Fruit fly (Drosophila melanogaster) whole organism, embryonic: Measurements from ENCODE around the gene NaPi-III.
A peak's percentile ranks its signal among the peaks of the same experiment; 100 is the strongest.

ENCODE experiments used
- Antp ChIP-seq: fragments of 200-800 bp; sonication (Bioruptor generic); optimal IDR thresholded peaks from 3 replicates; lab custom pipeline; 2016; ENCODE audit warnings: missing biosample characterization, missing genetic modification characterization
- CG10209 ChIP-seq: fragments of 200-800 bp; sonication (Bioruptor generic); optimal IDR thresholded peaks from 3 replicates; lab custom pipeline; 2017; ENCODE audit warnings: missing biosample characterization, mild to moderate bottlenecking, missing genetic modification characterization, missing genetic modification reagents
- CG10565 ChIP-seq: fragments of 200-800 bp; sonication (Bioruptor generic); optimal IDR thresholded peaks from 3 replicates; lab custom pipeline; 2016; ENCODE audit warnings: missing biosample characterization, mild to moderate bottlenecking, missing genetic modification characterization
- CG10654 ChIP-seq: fragments of 200-800 bp; sonication (Bioruptor generic); optimal IDR thresholded peaks from 2 replicates; lab custom pipeline; 2016; ENCODE audit warnings: missing biosample characterization, missing genetic modification characterization
- CG10959 ChIP-seq: fragments of 200-800 bp; sonication (Bioruptor generic); IDR thresholded peaks from 2 replicates; pipeline ENCODE4 v1.3.6; 2022; ENCODE audit warnings: missing biosample characterization, missing genetic modification characterization
- CG12236 ChIP-seq: fragments of 200-800 bp; sonication (Bioruptor generic); optimal IDR thresholded peaks from 2 replicates; lab custom pipeline; 2016; ENCODE audit warnings: missing biosample characterization, missing genetic modification characterization
- CG17612 ChIP-seq: fragments of 200-800 bp; sonication (Bioruptor generic); IDR thresholded peaks from 2 replicates; pipeline ENCODE4 v1.3.6; 2022; ENCODE audit warnings: missing biosample characterization, missing genetic modification characterization
- CG18599 ChIP-seq: fragments of 200-800 bp; sonication (Bioruptor generic); optimal IDR thresholded peaks from 3 replicates; lab custom pipeline; 2017; ENCODE audit warnings: missing biosample characterization, missing genetic modification characterization, mild to moderate bottlenecking, moderate library complexity, missing genetic modification reagents
- CG33557 ChIP-seq: fragments of 200-800 bp; sonication (Bioruptor generic); optimal IDR thresholded peaks from 2 replicates; lab custom pipeline; 2019; ENCODE audit warnings: missing biosample characterization, mild to moderate bottlenecking, missing genetic modification characterization, moderate library complexity
- CG4404 ChIP-seq: fragments of 200-800 bp; sonication (Bioruptor generic); IDR thresholded peaks from 2 replicates; pipeline ENCODE4 v1.3.6; 2022; ENCODE audit warnings: missing biosample characterization, missing genetic modification characterization
- CG5180 ChIP-seq: fragments of 200-800 bp; sonication (Bioruptor generic); optimal IDR thresholded peaks from 3 replicates; lab custom pipeline; 2017; ENCODE audit warnings: missing biosample characterization, missing genetic modification characterization, mild to moderate bottlenecking, moderate library complexity, missing genetic modification reagents
- CG6765 ChIP-seq: fragments of 200-800 bp; sonication (Bioruptor generic); optimal IDR thresholded peaks from 3 replicates; lab custom pipeline; 2017; ENCODE audit warnings: missing biosample characterization, mild to moderate bottlenecking, missing genetic modification characterization
- CG7372 ChIP-seq: fragments of 200-800 bp; sonication (Bioruptor generic); IDR thresholded peaks from 2 replicates; pipeline ENCODE4 v1.3.6; 2022; ENCODE audit warnings: missing biosample characterization, missing genetic modification characterization
- CG7963 ChIP-seq: fragments of 200-800 bp; sonication (Bioruptor generic); IDR thresholded peaks from 3 replicates; pipeline ENCODE4 v1.3.6; 2022; ENCODE audit warnings: missing biosample characterization, missing genetic modification characterization; ENCODE audit not compliant: partially characterized antibody
- CG8290 ChIP-seq, 3 experiments: fragments of 200-800 bp; sonication (Bioruptor generic); optimal IDR thresholded peaks; 2 replicates each; lab custom pipeline; 2016 to 2019; ENCODE audit warnings: missing biosample characterization in 3 of 3, missing genetic modification characterization in 3 of 3, mild to moderate bottlenecking in 2 of 3, moderate library complexity in 1 of 3
- CG9876 ChIP-seq: fragments of 200-800 bp; sonication (Bioruptor generic); optimal IDR thresholded peaks from 2 replicates; lab custom pipeline; 2016; ENCODE audit warnings: missing biosample characterization, missing genetic modification characterization
- CHES-1-like ChIP-seq: fragments of 200-800 bp; sonication (Bioruptor generic); optimal IDR thresholded peaks from 2 replicates; lab custom pipeline; 2016; ENCODE audit warnings: missing biosample characterization, missing genetic modification characterization
- Camta ChIP-seq: fragments of 200-800 bp; sonication (Bioruptor generic); optimal IDR thresholded peaks from 2 replicates; lab custom pipeline; 2016; ENCODE audit warnings: missing biosample characterization, missing genetic modification characterization
- Dad ChIP-seq: fragments of 200-800 bp; sonication (Bioruptor generic); optimal IDR thresholded peaks from 3 replicates; lab custom pipeline; 2016; ENCODE audit warnings: missing biosample characterization, missing genetic modification characterization
- Dip3 ChIP-seq: fragments of 200-800 bp; sonication (Bioruptor generic); optimal IDR thresholded peaks from 3 replicates; lab custom pipeline; 2016; ENCODE audit warnings: missing biosample characterization, missing genetic modification characterization
- Dp ChIP-seq: fragments of 200-800 bp; sonication (Bioruptor generic); optimal IDR thresholded peaks from 2 replicates; lab custom pipeline; 2018; ENCODE audit warnings: missing biosample characterization, mild to moderate bottlenecking, missing genetic modification characterization, moderate library complexity
- HHEX ChIP-seq: fragments of 200-800 bp; sonication (Bioruptor generic); optimal IDR thresholded peaks from 3 replicates; lab custom pipeline; 2017; ENCODE audit warnings: missing biosample characterization, mild to moderate bottlenecking, missing genetic modification characterization, missing genetic modification reagents
- Hand ChIP-seq: fragments of 200-800 bp; sonication (Bioruptor generic); optimal IDR thresholded peaks from 2 replicates; lab custom pipeline; 2017; ENCODE audit warnings: mild to moderate bottlenecking, missing biosample characterization, missing genetic modification reagents, missing genetic modification characterization
- Lhr ChIP-seq: fragments of 200-800 bp; sonication (Bioruptor generic); optimal IDR thresholded peaks from 3 replicates; lab custom pipeline; 2017; ENCODE audit warnings: mild to moderate bottlenecking, missing biosample characterization, missing genetic modification reagents, missing genetic modification characterization
- NC2α ChIP-seq: fragments of 200-800 bp; sonication (Bioruptor generic); optimal IDR thresholded peaks from 2 replicates; lab custom pipeline; 2016; ENCODE audit warnings: missing biosample characterization, missing genetic modification characterization
- Nf-YA ChIP-seq: fragments of 200-800 bp; sonication (Bioruptor generic); IDR thresholded peaks from 2 replicates; pipeline ENCODE4 v1.3.6; 2022; ENCODE audit warnings: missing biosample characterization, missing genetic modification characterization
- Sin3A ChIP-seq: fragments of >200 bp; optimal IDR thresholded peaks from 2 replicates; lab custom pipeline; 2018
- Taf1 ChIP-seq: fragments of 200-800 bp; sonication (Bioruptor generic); IDR thresholded peaks from 2 replicates; pipeline ENCODE4 v1.3.6; 2022; ENCODE audit warnings: missing biosample characterization, missing genetic modification characterization
- Vsx1 ChIP-seq: fragments of 200-800 bp; sonication (Bioruptor generic); optimal IDR thresholded peaks from 2 replicates; lab custom pipeline; 2017; ENCODE audit warnings: missing biosample characterization, mild to moderate bottlenecking, missing genetic modification characterization, missing genetic modification reagents
- Xbp1 ChIP-seq: fragments of 200-800 bp; sonication (Bioruptor generic); optimal IDR thresholded peaks from 3 replicates; lab custom pipeline; 2016; ENCODE audit warnings: missing biosample characterization, mild to moderate bottlenecking, missing genetic modification characterization
- abd-A ChIP-seq: fragments of 200-800 bp; sonication (Bioruptor generic); optimal IDR thresholded peaks from 3 replicates; lab custom pipeline; 2019; ENCODE audit warnings: missing biosample characterization, mild to moderate bottlenecking, missing genetic modification characterization, moderate library complexity
- bsh ChIP-seq, 2 experiments: fragments of 200-800 bp; sonication (Bioruptor generic); optimal IDR thresholded peaks; 2 replicates each; lab custom pipeline; 2017 to 2018; ENCODE audit warnings: mild to moderate bottlenecking in 2 of 2, missing biosample characterization in 2 of 2, missing genetic modification characterization in 2 of 2, moderate library complexity in 1 of 2
- crc ChIP-seq: fragments of 200-800 bp; sonication (Bioruptor generic); optimal IDR thresholded peaks from 2 replicates; lab custom pipeline; 2016; ENCODE audit warnings: missing biosample characterization, missing genetic modification characterization
- cwo ChIP-seq: fragments of 200-800 bp; sonication (Bioruptor generic); optimal IDR thresholded peaks from 3 replicates; lab custom pipeline; 2017; ENCODE audit warnings: missing biosample characterization, missing genetic modification characterization, mild to moderate bottlenecking, moderate library complexity, missing genetic modification reagents
- ewg ChIP-seq: fragments of 200-800 bp; sonication (Bioruptor generic); optimal IDR thresholded peaks from 3 replicates; lab custom pipeline; 2017; ENCODE audit warnings: mild to moderate bottlenecking, missing biosample characterization, missing genetic modification reagents, missing genetic modification characterization
- exex ChIP-seq: fragments of 200-800 bp; sonication (Bioruptor generic); optimal IDR thresholded peaks from 4 replicates; lab custom pipeline; 2018; ENCODE audit warnings: missing biosample characterization, mild to moderate bottlenecking, missing genetic modification characterization, moderate library complexity
- fd3F ChIP-seq: fragments of 200-800 bp; sonication (Bioruptor generic); optimal IDR thresholded peaks from 2 replicates; lab custom pipeline; 2018; ENCODE audit warnings: missing biosample characterization, mild to moderate bottlenecking, missing genetic modification characterization, moderate library complexity
- gsb-n ChIP-seq: fragments of 200-800 bp; sonication (Bioruptor generic); optimal IDR thresholded peaks from 3 replicates; lab custom pipeline; 2018; ENCODE audit warnings: missing biosample characterization, mild to moderate bottlenecking, missing genetic modification characterization
- hkb ChIP-seq, 2 experiments: fragments of 200-800 bp in 1 of 2; fragments of >200 bp in 1 of 2; sonication (Bioruptor generic) in 1 of 2; IDR thresholded peaks in 1 of 2; optimal IDR thresholded peaks in 1 of 2; 2 replicates each; pipeline versions ENCODE4 v1.3.6 to Lab custom; 2017 to 2022; ENCODE audit warnings: missing biosample characterization in 1 of 2, missing genetic modification characterization in 1 of 2
- kah ChIP-seq: fragments of 200-800 bp; sonication (Bioruptor generic); optimal IDR thresholded peaks from 2 replicates; lab custom pipeline; 2018; ENCODE audit warnings: missing biosample characterization, mild to moderate bottlenecking, missing genetic modification characterization
- klu ChIP-seq: fragments of 200-800 bp; sonication (Bioruptor generic); IDR thresholded peaks from 2 replicates; pipeline ENCODE4 v1.3.6; 2022; ENCODE audit warnings: missing biosample characterization, missing genetic modification characterization
- knrl ChIP-seq: fragments of 200-800 bp; sonication (Bioruptor generic); IDR thresholded peaks from 3 replicates; pipeline ENCODE4 v1.3.6; 2022; ENCODE audit warnings: missing biosample characterization, missing genetic modification characterization; ENCODE audit not compliant: partially characterized antibody
- maf-S ChIP-seq: fragments of 200-800 bp; sonication (Bioruptor generic); optimal IDR thresholded peaks from 2 replicates; lab custom pipeline; 2016; ENCODE audit warnings: missing biosample characterization, missing genetic modification characterization
- mam ChIP-seq: fragments of 200-800 bp; sonication (Bioruptor generic); optimal IDR thresholded peaks from 3 replicates; lab custom pipeline; 2016; ENCODE audit warnings: missing biosample characterization, missing genetic modification characterization
- nmo ChIP-seq: fragments of 200-800 bp; sonication (Bioruptor generic); optimal IDR thresholded peaks from 2 replicates; lab custom pipeline; 2018; ENCODE audit warnings: missing biosample characterization, mild to moderate bottlenecking, missing genetic modification characterization, moderate library complexity
- stwl ChIP-seq: fragments of 200-800 bp; sonication (Bioruptor generic); optimal IDR thresholded peaks from 3 replicates; lab custom pipeline; 2018; ENCODE audit warnings: missing biosample characterization, mild to moderate bottlenecking, missing genetic modification characterization, moderate library complexity
- wor ChIP-seq: fragments of 200-800 bp; sonication (Bioruptor generic); IDR thresholded peaks from 2 replicates; pipeline ENCODE4 v1.3.6; 2022; ENCODE audit warnings: missing biosample characterization, missing genetic modification characterization

Gene NaPi-III

dm6 chr3L:11091943-11092609 lies 31.1 kb upstream of the NaPi-III start (continued):
- TF ChIP-seq CG4404 (0 out of 2 replicates have a peak, but pooled peaks have one; percentile 24), CG6765 (GFP tag; lab: Kevin White, UChicago) (no peak), CHES-1-like (peak; percentile 63), Antp (peak; percentile 63), CG8290 (GFP tag; optimal IDR thresholded peaks at IDR 0.05; lab: Kevin White, UChicago) (peak; percentile 80), CG8290 (tag; optimal IDR thresholded peaks at IDR 0.05; lab: Kevin White, UChicago) (peak; percentile 55 to 78), CG10565 (no peak), Lhr (GFP tag; lab: Kevin White, UChicago) (no peak), Taf1 (GFP tag; lab: Robert Waterston, UW) (0 out of 2 replicates have a peak, but pooled peaks have one; percentile 21), kah (GFP tag; lab: Kevin White, UChicago) (no peak), cwo (GFP tag; lab: Kevin White, UChicago) (peak; percentile 54), fd3F (no peak), ewg (peak; percentile 7), knrl (peak; percentile 15; the same call in 1 of the 3 replicates), gsb-n (tag; lab: Kevin White, UChicago) (peak; percentile 19), CG10654 (GFP tag; lab: Kevin White, UChicago) (peak; percentile 37), CG17612 (GFP tag; lab: Robert Waterston, UW) (no peak), Dip3 (GFP tag; lab: Kevin White, UChicago) (peak; percentile 48), CG9876 (GFP tag; lab: Kevin White, UChicago) (peak; percentile 59), maf-S (GFP tag; lab: Kevin White, UChicago) (peak; percentile 64), CG7372 (GFP tag; lab: Robert Waterston, UW) (no peak), HHEX (GFP tag; lab: Kevin White, UChicago) (peak; percentile 69), abd-A (tag; lab: Kevin White, UChicago) (no peak), bsh (GFP tag; optimal IDR thresholded peaks at IDR 0.05; lab: Kevin White, UChicago) (peak in 1 of 2 experiments; percentile 34), CG10209 (GFP tag; lab: Kevin White, UChicago) (peak; percentile 34), nmo (peak; percentile 27), CG12236 (GFP tag; lab: Kevin White, UChicago) (peak; percentile 4), exex (tag; lab: Kevin White, UChicago) (no peak), hkb (optimal IDR thresholded peaks at IDR 0.05; lab: Kevin White, UChicago) (no peak), hkb (GFP tag; IDR thresholded peaks at IDR 0.05; lab: Robert Waterston, UW) (0 out of 2 replicates have a peak, but pooled peaks have one; percentile 11), Dad (GFP tag; lab: Kevin White, UChicago) (peak; percentile 58), CG18599 (GFP tag; lab: Kevin White, UChicago) (peak; percentile 47), CG33557 (GFP tag; lab: Kevin White, UChicago) (peak; percentile 22), CG10959 (GFP tag; lab: Robert Waterston, UW) (no peak), klu (0 out of 2 replicates have a peak, but pooled peaks have one; percentile 40), Vsx1 (peak; percentile 47), wor (GFP tag; lab: Robert Waterston, UW) (no peak), Sin3A (lab: Kevin White, UChicago) (no peak), Camta (GFP tag; lab: Kevin White, UChicago) (peak; percentile 38), CG7963 (GFP tag; lab: Robert Waterston, UW) (0 out of 3 replicates have a peak, but pooled peaks have one; percentile 13), Nf-YA (GFP tag; lab: Robert Waterston, UW) (no peak), NC2α (GFP tag; lab: Kevin White, UChicago) (no peak), CG5180 (peak; percentile 26), mam (peak; percentile 64), stwl (tag; lab: Kevin White, UChicago) (peak; percentile 85), Xbp1 (GFP tag; lab: Kevin White, UChicago) (peak; percentile 51), crc (GFP tag; lab: Kevin White, UChicago) (peak; percentile 22), Hand (GFP tag; lab: Kevin White, UChicago) (peak; percentile 30), Dp (peak; percentile 2)
